Fruit fly (Drosophila melanogaster): ENCODE measurements around the gene ChAT.

Gene ChAT

DNA sequence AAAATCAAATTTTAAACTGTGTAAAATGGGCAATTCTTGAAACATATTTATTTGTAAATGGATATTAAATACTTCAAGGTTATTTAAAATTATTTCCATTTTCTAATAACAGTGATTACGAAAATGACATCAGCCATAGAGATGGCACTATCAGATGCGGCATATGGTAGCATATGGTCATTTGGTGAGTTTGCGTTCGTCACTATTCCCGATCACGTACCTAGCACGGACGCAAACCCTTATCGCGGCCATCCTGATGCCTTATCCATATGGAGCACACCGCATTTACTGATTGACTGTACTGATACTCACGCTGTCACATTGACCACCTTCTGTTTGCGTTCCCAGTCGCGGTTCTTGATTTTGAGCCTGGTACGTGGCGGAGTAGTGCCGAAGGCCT, 32.8 kb downstream of the ChAT start (continued):
- TF ChIP-seq Myb (GFP tag; optimal IDR thresholded peaks at IDR 0.05) = no peak
- peak; percentile 53; the same call in 1 of the 3 replicates for TF ChIP-seq CG11456 (GFP tag; IDR thresholded peaks at IDR 0.05)
- TF ChIP-seq nmo (GFP tag; optimal IDR thresholded peaks at IDR 0.05) = peak; percentile 7
- no peak for TF ChIP-seq ranshi (GFP tag; IDR thresholded peaks at IDR 0.05)
- TF ChIP-seq CG7372 (GFP tag; IDR thresholded peaks at IDR 0.05) = no peak
- no peak for TF ChIP-seq CG4282 (GFP tag; optimal IDR thresholded peaks at IDR 0.05)
- no peak for TF ChIP-seq gcm (GFP tag; optimal IDR thresholded peaks at IDR 0.05)
- TF ChIP-seq CG7745 (tag; optimal IDR thresholded peaks at IDR 0.05) = no peak
- peak; percentile 46 for TF ChIP-seq amos (GFP tag; IDR thresholded peaks at IDR 0.05; ENCODE audit: partially characterized antibody)
- no peak for TF ChIP-seq pnt (GFP tag; optimal IDR thresholded peaks at IDR 0.05)
- no peak for TF ChIP-seq oc (tag; optimal IDR thresholded peaks at IDR 0.05)
- no peak for TF ChIP-seq CG3065 (GFP tag; optimal IDR thresholded peaks at IDR 0.05)
- TF ChIP-seq prd (optimal IDR thresholded peaks at IDR 0.05) = no peak
- TF ChIP-seq prd (GFP tag; IDR thresholded peaks at IDR 0.05) = peak; percentile 51; the same call in 2 of the 3 replicates
- no peak for TF ChIP-seq CG17385 (GFP tag; optimal IDR thresholded peaks at IDR 0.05)
- no peak for TF ChIP-seq vnd (GFP tag; IDR thresholded peaks at IDR 0.05; ENCODE audit: partially characterized antibody)
- 0 out of 2 replicates have a peak, but pooled peaks have one; percentile 28 for TF ChIP-seq CG2129 (GFP tag; IDR thresholded peaks at IDR 0.05; ENCODE audit: partially characterized antibody)
- peak; percentile 39 for TF ChIP-seq trem (tag; optimal IDR thresholded peaks at IDR 0.05)
- TF ChIP-seq CG18476 (GFP tag; optimal IDR thresholded peaks at IDR 0.05) = no peak
- TF ChIP-seq Neu2 (GFP tag; optimal IDR thresholded peaks at IDR 0.05; ENCODE audit: borderline replicate concordance) = peak; percentile 92
- TF ChIP-seq Rx (GFP tag; IDR thresholded peaks at IDR 0.05) = no peak
- TF ChIP-seq CG16779 (GFP tag; IDR thresholded peaks at IDR 0.05) = no peak
- TF ChIP-seq sug (tag; optimal IDR thresholded peaks at IDR 0.05) = no peak
- TF ChIP-seq Nf-YC (tag; optimal IDR thresholded peaks at IDR 0.05) = no peak
- TF ChIP-seq Aef1 (GFP tag; IDR thresholded peaks at IDR 0.05) = no peak
- TF ChIP-seq gro (GFP tag; optimal IDR thresholded peaks at IDR 0.05) = no peak
- no peak for TF ChIP-seq ac (GFP tag; optimal IDR thresholded peaks at IDR 0.05)
- TF ChIP-seq CG3281 (GFP tag; optimal IDR thresholded peaks at IDR 0.05) = no peak
- TF ChIP-seq rib (GFP tag; IDR thresholded peaks at IDR 0.05) = no peak
- TF ChIP-seq CG31388 (GFP tag; optimal IDR thresholded peaks at IDR 0.05) = no peak
- TF ChIP-seq B-H2 (GFP tag; optimal IDR thresholded peaks at IDR 0.05) = no peak
- peak; percentile 15; the same call in 1 of the 4 replicates for TF ChIP-seq Dll (GFP tag; IDR thresholded peaks at IDR 0.05; ENCODE audit: partially characterized antibody)
- TF ChIP-seq BEAF-32 (GFP tag; optimal IDR thresholded peaks at IDR 0.05) = peak; percentile 57
- TF ChIP-seq Pdp1 (GFP tag; optimal IDR thresholded peaks at IDR 0.05) = peak in 1 of 2 experiments; percentile 40
- peak; percentile 35 for TF ChIP-seq phol (tag; optimal IDR thresholded peaks at IDR 0.05)
- no peak for TF ChIP-seq CG9876 (GFP tag; optimal IDR thresholded peaks at IDR 0.05)
- no peak for TF ChIP-seq Dbx (GFP tag; IDR thresholded peaks at IDR 0.05)
- no peak for TF ChIP-seq Atf-2 (GFP tag; optimal IDR thresholded peaks at IDR 0.05)
- no peak for TF ChIP-seq CG10267 (tag; optimal IDR thresholded peaks at IDR 0.05)
- TF ChIP-seq CG34224 (GFP tag; IDR thresholded peaks at IDR 0.05; ENCODE audit: partially characterized antibody) = no peak
- peak; percentile 21 for TF ChIP-seq CG3995 (GFP tag; optimal IDR thresholded peaks at IDR 0.05)
- no peak for TF ChIP-seq nerfin-2 (GFP tag; IDR thresholded peaks at IDR 0.05; ENCODE audit: partially characterized antibody)
- no peak for TF ChIP-seq Dref (GFP tag; IDR thresholded peaks at IDR 0.05)
- no peak for TF ChIP-seq ken (GFP tag; IDR thresholded peaks at IDR 0.05)
- TF ChIP-seq CG6765 (GFP tag; optimal IDR thresholded peaks at IDR 0.05) = no peak
- TF ChIP-seq CG9932 (GFP tag; IDR thresholded peaks at IDR 0.05) = peak; percentile 34; the same call in 1 of the 2 replicates
- TF ChIP-seq Gug (GFP tag; IDR thresholded peaks at IDR 0.05) = peak; percentile 45; the same call in 1 of the 4 replicates
- TF ChIP-seq CG32772 (GFP tag; IDR thresholded peaks at IDR 0.05) = no peak
- no peak for TF ChIP-seq CG4730 (GFP tag; IDR thresholded peaks at IDR 0.05)
- TF ChIP-seq toy (GFP tag; IDR thresholded peaks at IDR 0.05) = no peak
- TF ChIP-seq Oaz (GFP tag; IDR thresholded peaks at IDR 0.05) = no peak

Measured in whole organism, embryonic.